Worm (Caenorhabditis elegans): ENCODE data around the gene msp-50.

DNA sequence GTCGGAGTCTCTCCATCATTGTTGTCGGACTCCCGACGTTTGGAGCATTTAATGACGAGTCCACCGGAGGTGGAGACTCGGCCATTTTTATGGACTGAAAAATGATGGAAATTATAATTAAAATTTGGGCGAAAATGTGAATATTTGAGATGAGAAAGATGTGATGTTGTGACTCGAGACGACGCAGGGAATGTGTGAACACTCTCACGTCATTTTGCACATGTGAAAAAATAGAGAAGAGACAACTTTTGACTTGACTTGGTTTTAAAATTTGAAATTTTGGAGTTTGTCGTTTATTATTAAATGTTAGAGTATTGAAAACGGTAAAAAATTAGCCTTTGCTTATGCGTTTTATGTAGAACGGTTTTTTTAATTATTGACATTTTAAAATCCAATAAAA, 25.7 kb downstream of the msp-50 start, which contains the start of gene dsh-1:
- TF ChIP-seq zag-1 (tag; optimal IDR thresholded peaks at IDR 0.05), result no peak
- TF ChIP-seq elt-3 (tag; optimal IDR thresholded peaks at IDR 0.05), result no peak
- no peak for TF ChIP-seq nhr-12 (tag; optimal IDR thresholded peaks at IDR 0.05)
- TF ChIP-seq ZK546.5 (tag; optimal IDR thresholded peaks at IDR 0.05), result no peak
- TF ChIP-seq lin-13 (GFP tag; optimal IDR thresholded peaks at IDR 0.05), result no peak
- TF ChIP-seq ztf-11 (tag; optimal IDR thresholded peaks at IDR 0.05), result no peak
- TF ChIP-seq nhr-237 (tag; optimal IDR thresholded peaks at IDR 0.05), result no peak
- no peak for TF ChIP-seq nhr-25 (tag; optimal IDR thresholded peaks at IDR 0.05)
